Fruit fly (Drosophila melanogaster): ENCODE measurements around the gene bbg.

The bbg gene

dm6 chr3L:14552925-14553239 lies 16.8 kb upstream of the bbg start (continued):
- TF ChIP-seq Hr38 (GFP tag; optimal IDR thresholded peaks at IDR 0.05) (no peak), fd59A (GFP tag; optimal IDR thresholded peaks at IDR 0.05) (peak; percentile 96), CG32006 (GFP tag; optimal IDR thresholded peaks at IDR 0.05) (peak; percentile 94), CG6276 (GFP tag; optimal IDR thresholded peaks at IDR 0.05) (peak; percentile 91), CG6808 (GFP tag; optimal IDR thresholded peaks at IDR 0.05) (peak; percentile 96), pdm3 (GFP tag; optimal IDR thresholded peaks at IDR 0.05) (peak; percentile 94), CG31627 (GFP tag; optimal IDR thresholded peaks at IDR 0.05) (peak; percentile 33), Ets21C (GFP tag; optimal IDR thresholded peaks at IDR 0.05) (no peak), Sox14 (GFP tag; optimal IDR thresholded peaks at IDR 0.05) (peak; percentile 95), topi (GFP tag; optimal IDR thresholded peaks at IDR 0.05) (peak; percentile 80)

dm6 chr3L:14552041-14552924 lies 16.2 kb upstream of the bbg start:
- TF ChIP-seq CG1621 (tag; optimal IDR thresholded peaks at IDR 0.05) (no peak), esn (GFP tag; optimal IDR thresholded peaks at IDR 0.05) (no peak), Ets21C (GFP tag; optimal IDR thresholded peaks at IDR 0.05) (no peak), Smox (GFP tag; optimal IDR thresholded peaks at IDR 0.05) (no peak), CG16779 (tag; optimal IDR thresholded peaks at IDR 0.05) (no peak), cyc (GFP tag; optimal IDR thresholded peaks at IDR 0.05) (no peak), Hr38 (GFP tag; optimal IDR thresholded peaks at IDR 0.05) (no peak)

- TF ChIP-seq fkh (GFP tag; optimal IDR thresholded peaks at IDR 0.05) (no peak), spab (GFP tag; optimal IDR thresholded peaks at IDR 0.05) (no peak), salr (GFP tag; optimal IDR thresholded peaks at IDR 0.05) (no peak), Hr38 (GFP tag; optimal IDR thresholded peaks at IDR 0.05) (no peak), eg (GFP tag; IDR thresholded peaks at IDR 0.05) (no peak), Eip75B (GFP tag; optimal IDR thresholded peaks at IDR 0.05) (no peak)
Measured at dm6 chr3L:14551621-14552020, 15.5 kb upstream of the bbg start.

- TF ChIP-seq Blimp-1 (GFP tag; optimal IDR thresholded peaks at IDR 0.05) (peak; percentile 83), CG6808 (GFP tag; optimal IDR thresholded peaks at IDR 0.05) (peak; percentile 93), svp (GFP tag) (peak; percentile 99), CG3919 (GFP tag; optimal IDR thresholded peaks at IDR 0.05) (peak; percentile 94), Eip78C (GFP tag) (peak; percentile 99), Hr38 (GFP tag; optimal IDR thresholded peaks at IDR 0.05) (no peak), CG10669 (GFP tag; optimal IDR thresholded peaks at IDR 0.05) (peak; percentile 87), cyc (GFP tag; optimal IDR thresholded peaks at IDR 0.05) (peak; percentile 92), esn (GFP tag; optimal IDR thresholded peaks at IDR 0.05) (peak; percentile 98), Hr4 (GFP tag; optimal IDR thresholded peaks at IDR 0.05) (peak; percentile 95), CG16779 (tag; optimal IDR thresholded peaks at IDR 0.05) (peak; percentile 92), CG6276 (GFP tag; optimal IDR thresholded peaks at IDR 0.05) (peak; percentile 89), CG15336 (GFP tag; IDR thresholded peaks at IDR 0.05) (peak; percentile 96), CG1621 (tag; optimal IDR thresholded peaks at IDR 0.05) (peak; percentile 88), CG6792 (GFP tag; optimal IDR thresholded peaks at IDR 0.05) (peak; percentile 96), dsx (GFP tag; optimal IDR thresholded peaks at IDR 0.05; ENCODE audit: poor library complexity, severe bottlenecking) (peak; percentile 92), CG8119 (GFP tag; IDR thresholded peaks at IDR 0.05) (peak; percentile 94), Eip75B (GFP tag; optimal IDR thresholded peaks at IDR 0.05) (peak; percentile 97), CG4318 (GFP tag; optimal IDR thresholded peaks at IDR 0.05) (peak; percentile 71), CG11294 (GFP tag; IDR thresholded peaks at IDR 0.05) (peak; percentile 79), Hr39 (GFP tag; optimal IDR thresholded peaks at IDR 0.05) (peak; percentile 94), CG11762 (GFP tag; optimal IDR thresholded peaks at IDR 0.05; ENCODE audit: insufficient read depth) (peak; percentile 93), CG9139 (GFP tag; optimal IDR thresholded peaks at IDR 0.05) (peak; percentile 91), Met (GFP tag; optimal IDR thresholded peaks at IDR 0.05) (peak; percentile 97), net (GFP tag; optimal IDR thresholded peaks at IDR 0.05) (peak; percentile 95), CG8319 (GFP tag; optimal IDR thresholded peaks at IDR 0.05) (peak; percentile 90), dac (GFP tag; optimal IDR thresholded peaks at IDR 0.05) (peak; percentile 70), CG31627 (GFP tag; optimal IDR thresholded peaks at IDR 0.05) (peak; percentile 94), Sox102F (GFP tag; optimal IDR thresholded peaks at IDR 0.05) (peak; percentile 95), Ets96B (tag; optimal IDR thresholded peaks at IDR 0.05) (peak; percentile 91), CG6854 (GFP tag; optimal IDR thresholded peaks at IDR 0.05) (peak; percentile 96), eg (GFP tag; IDR thresholded peaks at IDR 0.05) (peak; percentile 88)
Measured at dm6 chr3L:14550839-14551415, 14.9 kb upstream of the bbg start, which contains the start of gene Gbs-70E. Gene Gbs-70E (minus strand): TSS chr3L:14550975.

Data from whole organism, prepupa.